Worm (Caenorhabditis elegans) whole organism, L4 larva: ENCODE data around the gene K05F6.10.

Experiments
- F10B5.3 ChIP-seq: sonication (generic microtip); optimal IDR thresholded peaks from 2 replicates; lab custom pipeline; 2016; ENCODE audit warnings: mild to moderate bottlenecking, missing genetic modification characterization, missing compliant biosample characterization
- T20F7.1 ChIP-seq: fragments of 200-800 bp; sonication (Bioruptor generic); optimal IDR thresholded peaks from 2 replicates; lab custom pipeline; 2018; ENCODE audit warnings: mild to moderate bottlenecking, missing genetic modification characterization, missing compliant biosample characterization
- T26A8.4 ChIP-seq: fragments of 200-800 bp; sonication (Bioruptor generic); IDR thresholded peaks from 2 replicates; pipeline ENCODE4 v1.3.6; 2022; ENCODE audit warnings: missing genetic modification characterization, missing compliant biosample characterization
- Y105C5A.15 ChIP-seq: fragments of 200-800 bp; sonication (Bioruptor generic); IDR thresholded peaks from 2 replicates; pipeline ENCODE4 v1.3.6; 2022; ENCODE audit warnings: missing genetic modification characterization, missing compliant biosample characterization
- Y48G9A.11 ChIP-seq: fragments of 200-800 bp; sonication (Bioruptor generic); IDR thresholded peaks from 2 replicates; pipeline ENCODE4 v1.3.6; 2022; ENCODE audit warnings: missing genetic modification reagents, missing genetic modification characterization, missing compliant biosample characterization
- aha-1 ChIP-seq: fragments of 150-350 bp; peaks from one replicate; lab custom pipeline; 2014; ENCODE audit warnings: missing biosample characterization, missing genetic modification characterization
- aly-2 ChIP-seq: sonication (generic microtip); optimal IDR thresholded peaks from 2 replicates; lab custom pipeline; 2018; ENCODE audit warnings: missing biosample characterization, missing genetic modification characterization
- cey-2 ChIP-seq: sonication (generic microtip); optimal IDR thresholded peaks from 3 replicates; lab custom pipeline; 2017; ENCODE audit warnings: missing genetic modification characterization, mild to moderate bottlenecking, missing compliant biosample characterization, antibody characterized with exemption, borderline replicate concordance; ENCODE audit not compliant: insufficient read depth
- ctbp-1 ChIP-seq: fragments of 200-800 bp; sonication (Bioruptor generic); IDR thresholded peaks from 2 replicates; pipeline ENCODE4 v1.3.6; 2022; ENCODE audit warnings: missing genetic modification reagents, missing genetic modification characterization, missing compliant biosample characterization
- daf-12 ChIP-seq: fragments of 150-350 bp; optimal IDR thresholded peaks from 2 replicates; lab custom pipeline; 2014; ENCODE audit warnings: missing biosample characterization, missing genetic modification reagents, missing genetic modification characterization
- daf-8 ChIP-seq: fragments of 200-800 bp; sonication (Bioruptor generic); IDR thresholded peaks from 2 replicates; pipeline ENCODE4 v1.3.6; 2022; ENCODE audit warnings: missing genetic modification characterization, missing compliant biosample characterization
- dmd-6 ChIP-seq: fragments of 200-800 bp; sonication (Bioruptor generic); IDR thresholded peaks from 2 replicates; pipeline ENCODE4 v1.3.6; 2022; ENCODE audit warnings: missing genetic modification reagents, missing genetic modification characterization, missing compliant biosample characterization
- dve-1 ChIP-seq: sonication (generic microtip); optimal IDR thresholded peaks from 2 replicates; lab custom pipeline; 2017; ENCODE audit warnings: antibody characterized with exemption, mild to moderate bottlenecking, missing genetic modification characterization, missing compliant biosample characterization; ENCODE audit not compliant: insufficient read depth
- egl-43 ChIP-seq: fragments of 200-800 bp; sonication (Bioruptor generic); IDR thresholded peaks from 2 replicates; pipeline ENCODE4 v1.3.6; 2022; ENCODE audit warnings: missing genetic modification reagents, missing genetic modification characterization, missing compliant biosample characterization
- fos-1 ChIP-seq: fragments of 150-350 bp; optimal IDR thresholded peaks from 2 replicates; lab custom pipeline; 2014; ENCODE audit warnings: missing biosample characterization, missing genetic modification characterization
- gei-8 ChIP-seq: fragments of 200-800 bp; sonication (Bioruptor generic); optimal IDR thresholded peaks from 2 replicates; lab custom pipeline; 2018; ENCODE audit warnings: mild to moderate bottlenecking, missing genetic modification characterization, missing compliant biosample characterization
- hlh-11 ChIP-seq: fragments of 200-800 bp; sonication (Bioruptor generic); optimal IDR thresholded peaks from 2 replicates; lab custom pipeline; 2018; ENCODE audit warnings: mild to moderate bottlenecking, missing genetic modification characterization, missing compliant biosample characterization
- hlh-30 ChIP-seq: sonication (generic microtip); optimal IDR thresholded peaks from 2 replicates; lab custom pipeline; 2017; ENCODE audit warnings: antibody characterized with exemption, mild to moderate bottlenecking, missing genetic modification characterization, missing compliant biosample characterization; ENCODE audit not compliant: insufficient read depth
- hmg-1.1 ChIP-seq: fragments of 200-800 bp; sonication (Bioruptor generic); IDR thresholded peaks from 2 replicates; pipeline ENCODE4 v1.3.6; 2022; ENCODE audit warnings: missing genetic modification reagents, missing genetic modification characterization, missing compliant biosample characterization
- jun-1 ChIP-seq: fragments of 150-350 bp; optimal IDR thresholded peaks from 2 replicates; lab custom pipeline; 2014; ENCODE audit warnings: missing biosample characterization, missing genetic modification reagents, missing genetic modification characterization
- lin-1 ChIP-seq: fragments of 200-800 bp; sonication (Bioruptor generic); IDR thresholded peaks from 2 replicates; pipeline ENCODE4 v1.3.6; 2022; ENCODE audit warnings: missing genetic modification reagents, missing genetic modification characterization, missing compliant biosample characterization
- lin-15B ChIP-seq: fragments of 150-350 bp; sonication (generic microtip); optimal IDR thresholded peaks from 3 replicates; lab custom pipeline; 2014; ENCODE audit warnings: missing biosample characterization, missing genetic modification characterization
- lin-38 ChIP-seq: fragments of 200-800 bp; sonication (Bioruptor generic); IDR thresholded peaks from 2 replicates; pipeline ENCODE4 v1.3.6; 2022; ENCODE audit warnings: missing genetic modification reagents, missing genetic modification characterization, missing compliant biosample characterization
- lsy-2 ChIP-seq, 2 experiments: fragments of 150-350 bp in 1 of 2; sonication (generic microtip) in 1 of 2; optimal IDR thresholded peaks; 2 replicates each; lab custom pipeline; 2014 to 2017; ENCODE audit warnings: missing biosample characterization in 2 of 2, missing genetic modification characterization in 2 of 2
- mes-2 ChIP-seq: sonication (generic microtip); optimal IDR thresholded peaks from 2 replicates; lab custom pipeline; 2016; ENCODE audit warnings: missing genotype, mild to moderate bottlenecking, missing genetic modification characterization, missing compliant biosample characterization; ENCODE audit not compliant: poor library complexity, severe bottlenecking
- mxl-3 ChIP-seq: fragments of 200-800 bp; sonication (Bioruptor generic); optimal IDR thresholded peaks from 2 replicates; lab custom pipeline; 2018; ENCODE audit warnings: mild to moderate bottlenecking, missing genetic modification characterization, missing compliant biosample characterization
- nhr-102 ChIP-seq: sonication (generic microtip); optimal IDR thresholded peaks from 2 replicates; lab custom pipeline; 2016; ENCODE audit warnings: mild to moderate bottlenecking, missing genetic modification characterization, moderate library complexity, missing compliant biosample characterization
- nhr-11 ChIP-seq: fragments of 150-350 bp; optimal IDR thresholded peaks from 2 replicates; lab custom pipeline; 2014; ENCODE audit warnings: missing biosample characterization, missing genetic modification characterization
- nhr-25 ChIP-seq: sonication (generic microtip); optimal IDR thresholded peaks from 2 replicates; lab custom pipeline; 2017; ENCODE audit warnings: missing genetic modification characterization, mild to moderate bottlenecking, missing compliant biosample characterization, antibody characterized with exemption, moderate library complexity, borderline replicate concordance; ENCODE audit not compliant: insufficient read depth
- nhr-28 ChIP-seq: fragments of 150-350 bp; optimal IDR thresholded peaks from 2 replicates; lab custom pipeline; 2014; ENCODE audit warnings: missing biosample characterization, missing genetic modification characterization
- nhr-41 ChIP-seq: fragments of 200-800 bp; sonication (Bioruptor generic); IDR thresholded peaks from 2 replicates; pipeline ENCODE4 v1.3.6; 2022; ENCODE audit warnings: missing genetic modification reagents, missing genetic modification characterization, missing compliant biosample characterization
- nhr-6 ChIP-seq: fragments of 150-350 bp; optimal IDR thresholded peaks from 2 replicates; lab custom pipeline; 2014; ENCODE audit warnings: missing biosample characterization, missing genetic modification characterization
- pha-4 ChIP-seq, 2 experiments: fragments of 150-350 bp in 1 of 2; fragments of 200-800 bp in 1 of 2; sonication (Bioruptor generic) in 1 of 2; IDR thresholded peaks in 1 of 2; optimal IDR thresholded peaks in 1 of 2; 2 replicates each; pipeline versions ENCODE4 v1.3.6 to Lab custom; 2014 to 2022; ENCODE audit warnings: missing genetic modification characterization in 2 of 2, missing genetic modification reagents in 2 of 2, missing biosample characterization in 1 of 2, missing compliant biosample characterization in 1 of 2
- pqm-1 ChIP-seq: sonication (generic microtip); optimal IDR thresholded peaks from 2 replicates; lab custom pipeline; 2017; ENCODE audit warnings: missing biosample characterization, missing genetic modification characterization
- rbr-2 ChIP-seq: sonication (generic microtip); optimal IDR thresholded peaks from 2 replicates; lab custom pipeline; 2016; ENCODE audit warnings: missing genotype, missing genetic modification characterization, missing compliant biosample characterization
- sdz-12 ChIP-seq: fragments of 200-800 bp; sonication (Bioruptor generic); optimal IDR thresholded peaks from 2 replicates; lab custom pipeline; 2018; ENCODE audit warnings: mild to moderate bottlenecking, missing genetic modification characterization, missing compliant biosample characterization
- set-16 ChIP-seq: fragments of 200-800 bp; sonication (Bioruptor generic); IDR thresholded peaks from 2 replicates; pipeline ENCODE4 v1.3.6; 2022; ENCODE audit warnings: missing genetic modification reagents, missing genetic modification characterization, missing compliant biosample characterization
- skn-1 ChIP-seq: fragments of 150-350 bp; optimal IDR thresholded peaks from 2 replicates; lab custom pipeline; 2014; ENCODE audit warnings: missing biosample characterization, missing genetic modification characterization
- snpc-1.2 ChIP-seq: fragments of 200-800 bp; sonication (Bioruptor generic); IDR thresholded peaks from 2 replicates; pipeline ENCODE4 v1.3.6; 2022; ENCODE audit warnings: missing genetic modification reagents, missing genetic modification characterization, missing compliant biosample characterization
- unc-130 ChIP-seq: sonication (generic microtip); optimal IDR thresholded peaks from 2 replicates; lab custom pipeline; 2016; ENCODE audit warnings: missing genetic modification reagents, missing genetic modification characterization, missing compliant biosample characterization
- unc-62 ChIP-seq, 3 experiments: fragments of 150-350 bp in 1 of 3; sonication (generic microtip); optimal IDR thresholded peaks in 2 of 3; peaks in 1 of 3; 1 replicate in 1 of 3; 2 replicates in 2 of 3; lab custom pipeline; 2014 to 2017; ENCODE audit warnings: missing biosample characterization in 3 of 3, missing genetic modification characterization in 3 of 3, missing genetic modification reagents in 3 of 3, missing genotype in 1 of 3
- zfp-2 ChIP-seq: sonication (generic microtip); optimal IDR thresholded peaks from 2 replicates; lab custom pipeline; 2016; ENCODE audit warnings: mild to moderate bottlenecking, missing genetic modification characterization, missing compliant biosample characterization
- zfp-3 ChIP-seq: fragments of 200-800 bp; sonication (Bioruptor generic); conservative IDR thresholded peaks from 2 replicates; pipeline ENCODE4 v1.3.6; 2022; ENCODE audit warnings: missing genetic modification reagents, missing genetic modification characterization, missing compliant biosample characterization
- zip-11 ChIP-seq: fragments of 200-800 bp; sonication (Bioruptor generic); IDR thresholded peaks from 2 replicates; pipeline ENCODE4 v1.3.6; 2022; ENCODE audit warnings: missing genetic modification characterization, missing compliant biosample characterization
- ztf-7 ChIP-seq: fragments of 150-350 bp; optimal IDR thresholded peaks from 2 replicates; lab custom pipeline; 2014; ENCODE audit warnings: missing biosample characterization, missing genetic modification characterization

The K05F6.10 gene

ce11 chrII:1576030-1576429, at the start of gene K05F6.10:
TSS of gene K05F6.10 (minus strand) at chrII:1576130.
- no peak for TF ChIP-seq mxl-3
- TF ChIP-seq skn-1 (tag; lab: Kevin White, UChicago), result no peak
- no peak for TF ChIP-seq nhr-11 (tag; lab: Kevin White, UChicago)
- TF ChIP-seq hmg-1.1 (GFP tag; lab: Robert Waterston, UW), result no peak
- no peak for TF ChIP-seq hlh-30 (tag; lab: Kevin White, UChicago)

DNA sequence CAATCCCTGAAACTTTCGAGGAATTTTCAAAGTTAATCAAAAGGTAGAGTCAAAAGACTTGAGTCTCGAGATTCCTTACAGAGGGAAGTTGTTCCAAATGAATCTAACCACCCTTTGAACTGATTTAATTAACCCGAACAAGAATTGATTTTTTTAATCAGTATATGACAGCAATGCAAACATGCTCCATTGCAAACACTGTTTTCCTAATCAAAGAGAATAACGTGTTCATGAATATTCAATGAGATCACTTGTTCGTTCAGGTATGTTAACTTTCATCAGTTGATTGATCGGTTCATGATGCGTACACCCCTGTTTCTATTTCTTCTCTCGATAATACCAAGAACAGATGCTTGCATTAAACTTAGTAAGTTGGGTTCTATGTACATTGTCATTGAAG, 49.7 kb upstream of the K05F6.10 start, which contains the start of gene C08E3.14:
Gene C08E3.14, plus strand, starts transcription at position 301 of the 400 bp plus-strand sequence.
- no peak for TF ChIP-seq mes-2 (tag; lab: Kevin White, UChicago)
- TF ChIP-seq T26A8.4 (GFP tag; lab: Robert Waterston, UW), result no peak
- TF ChIP-seq ctbp-1 (GFP tag; lab: Robert Waterston, UW), result no peak
- no peak for TF ChIP-seq nhr-41 (GFP tag; lab: Robert Waterston, UW)
- no peak for TF ChIP-seq hlh-11 (tag; lab: Kevin White, UChicago)
- TF ChIP-seq dve-1 (tag; lab: Kevin White, UChicago), result no peak
- no peak for TF ChIP-seq aha-1 (tag; lab: Kevin White, UChicago)
- no peak for TF ChIP-seq unc-130
- TF ChIP-seq lsy-2 (tag; optimal IDR thresholded peaks at IDR 0.05; lab: Kevin White, UChicago), result no peak
- no peak for TF ChIP-seq fos-1 (tag; lab: Kevin White, UChicago)
- no peak for TF ChIP-seq lin-38 (GFP tag; lab: Robert Waterston, UW)
- TF ChIP-seq set-16, result no peak
- TF ChIP-seq Y105C5A.15 (GFP tag; lab: Robert Waterston, UW), result no peak
- TF ChIP-seq ztf-7 (tag; lab: Kevin White, UChicago), result no peak
- TF ChIP-seq lin-15B (tag; lab: Kevin White, UChicago), result no peak
- no peak for TF ChIP-seq aly-2 (tag; lab: Kevin White, UChicago)
- no peak for TF ChIP-seq skn-1 (tag; lab: Kevin White, UChicago)
- TF ChIP-seq zip-11, result no peak

- TF ChIP-seq daf-12 (tag; lab: Kevin White, UChicago) (no peak), egl-43 (no peak), nhr-28 (tag; lab: Kevin White, UChicago) (no peak), Y105C5A.15 (GFP tag; lab: Robert Waterston, UW) (no peak), nhr-25 (no peak), pha-4 (GFP tag; IDR thresholded peaks at IDR 0.05; lab: Robert Waterston, UW) (no peak), pha-4 (tag; optimal IDR thresholded peaks at IDR 0.05; lab: Kevin White, UChicago) (no peak), snpc-1.2 (no peak), F10B5.3 (tag; lab: Kevin White, UChicago) (no peak), zfp-3 (no peak)
- TF ChIP-seq, all 104 proteins: peak for 0
These were observed 48.6 kb upstream of the K05F6.10 start, which contains the start of gene fbxa-160 for ce11 chrII:1624572-1624971. TSS of gene fbxa-160 (minus strand) at chrII:1624672.

- no peak for TF ChIP-seq zfp-2 (tag; lab: Kevin White, UChicago)
- TF ChIP-seq zfp-3, result no peak
- TF ChIP-seq gei-8, result no peak
- TF ChIP-seq rbr-2 (tag; lab: Kevin White, UChicago), result no peak
- TF ChIP-seq daf-8 (GFP tag; lab: Robert Waterston, UW), result no peak
- TF ChIP-seq T20F7.1, result no peak
- TF ChIP-seq Y48G9A.11 (GFP tag; lab: Robert Waterston, UW), result no peak
- peak; percentile 95 for TF ChIP-seq pqm-1 (tag; lab: Kevin White, UChicago)
- no peak for TF ChIP-seq jun-1
- TF ChIP-seq hmg-1.1 (GFP tag; lab: Robert Waterston, UW), result no peak
- TF ChIP-seq dmd-6 (GFP tag; lab: Robert Waterston, UW), result no peak
- no peak for TF ChIP-seq cey-2
- TF ChIP-seq lin-1 (GFP tag; lab: Robert Waterston, UW), result no peak
- TF ChIP-seq nhr-102 (tag; lab: Kevin White, UChicago), result no peak
- TF ChIP-seq unc-62 (GFP tag; optimal IDR thresholded peaks at IDR 0.05 in 1 of 2; lab: Kevin White, UChicago), result peak in 1 of 2 experiments; percentile 71
- TF ChIP-seq unc-62 (tag; optimal IDR thresholded peaks at IDR 0.05; lab: Kevin White, UChicago), result no peak
- no peak for TF ChIP-seq nhr-6 (tag; lab: Kevin White, UChicago)
- TF ChIP-seq hlh-30 (tag; lab: Kevin White, UChicago), result no peak
- no peak for TF ChIP-seq sdz-12 (GFP tag; lab: Kevin White, UChicago)
- TF ChIP-seq mxl-3, result peak; percentile 15
These were observed 45.9 kb upstream of the K05F6.10 start for ce11 chrII:1621795-1622194.
